Fruit fly (Drosophila melanogaster) whole organism, embryonic: ENCODE measurements around the gene scrib.

Experiments
- Ada2b ChIP-seq: fragments of 200-800 bp; sonication (Bioruptor generic); IDR thresholded peaks from 2 replicates; pipeline ENCODE4 v1.3.6; 2022; ENCODE audit warnings: missing biosample characterization, missing genetic modification characterization
- Asciz ChIP-seq: fragments of 200-800 bp; sonication (Bioruptor generic); optimal IDR thresholded peaks from 2 replicates; lab custom pipeline; 2017; ENCODE audit warnings: missing biosample characterization, mild to moderate bottlenecking, missing genetic modification characterization, missing genetic modification reagents
- Awh ChIP-seq: fragments of 200-800 bp; sonication (Bioruptor generic); IDR thresholded peaks from 2 replicates; pipeline ENCODE4, ENCODE4 v1.3.6; 2022; ENCODE audit warnings: missing biosample characterization, missing genetic modification characterization
- CG12299 ChIP-seq: fragments of 200-800 bp; sonication (Bioruptor generic); optimal IDR thresholded peaks from 2 replicates; lab custom pipeline; 2018; ENCODE audit warnings: missing biosample characterization, mild to moderate bottlenecking, missing genetic modification characterization
- CG12769 ChIP-seq: fragments of 200-800 bp; sonication (Bioruptor generic); optimal IDR thresholded peaks from 2 replicates; lab custom pipeline; 2019; ENCODE audit warnings: missing biosample characterization, mild to moderate bottlenecking, missing genetic modification characterization, moderate library complexity
- CG15073 ChIP-seq: fragments of 200-800 bp; sonication (Bioruptor generic); optimal IDR thresholded peaks from 2 replicates; lab custom pipeline; 2016; ENCODE audit warnings: missing biosample characterization, missing genetic modification characterization
- CG15269 ChIP-seq: fragments of 200-800 bp; sonication (Bioruptor generic); optimal IDR thresholded peaks from 2 replicates; lab custom pipeline; 2018; ENCODE audit warnings: missing biosample characterization, mild to moderate bottlenecking, missing genetic modification characterization, moderate library complexity
- CG15696 ChIP-seq: fragments of 200-800 bp; sonication (Bioruptor generic); optimal IDR thresholded peaks from 2 replicates; lab custom pipeline; 2019; ENCODE audit warnings: missing biosample characterization, mild to moderate bottlenecking, missing genetic modification characterization, moderate library complexity
- CG17612 ChIP-seq: fragments of 200-800 bp; sonication (Bioruptor generic); IDR thresholded peaks from 2 replicates; pipeline ENCODE4 v1.3.6; 2022; ENCODE audit warnings: missing biosample characterization, missing genetic modification characterization
- CG17802 ChIP-seq: fragments of 200-800 bp; sonication (Bioruptor generic); optimal IDR thresholded peaks from 2 replicates; lab custom pipeline; 2018; ENCODE audit warnings: missing biosample characterization, mild to moderate bottlenecking, missing genetic modification characterization, moderate library complexity
- CG2678 ChIP-seq: fragments of 200-800 bp; sonication (Bioruptor generic); optimal IDR thresholded peaks from 3 replicates; lab custom pipeline; 2019; ENCODE audit warnings: missing biosample characterization, mild to moderate bottlenecking, missing genetic modification characterization, moderate library complexity
- CG3281 ChIP-seq: fragments of 200-800 bp; sonication (Bioruptor generic); optimal IDR thresholded peaks from 3 replicates; lab custom pipeline; 2017; ENCODE audit warnings: missing biosample characterization, mild to moderate bottlenecking, missing genetic modification characterization
- CG34422 ChIP-seq: fragments of 200-800 bp; sonication (Bioruptor generic); IDR thresholded peaks from 3 replicates; pipeline ENCODE4 v1.3.6; 2022; ENCODE audit warnings: missing biosample characterization, missing genetic modification characterization
- CG6689 ChIP-seq: fragments of 200-800 bp; sonication (Bioruptor generic); IDR thresholded peaks from 2 replicates; pipeline ENCODE4 v1.3.6; 2022; ENCODE audit warnings: missing biosample characterization, missing genetic modification characterization
- Chrac-16 ChIP-seq: fragments of 200-800 bp; sonication (Bioruptor generic); optimal IDR thresholded peaks from 3 replicates; lab custom pipeline; 2016; ENCODE audit warnings: missing biosample characterization, missing genetic modification characterization
- E2f2 ChIP-seq: fragments of 200-800 bp; sonication (Bioruptor generic); IDR thresholded peaks from 2 replicates; pipeline ENCODE4 v1.3.6; 2022; ENCODE audit warnings: missing biosample characterization, missing genetic modification characterization
- Gsc ChIP-seq: fragments of 200-800 bp; sonication (Bioruptor generic); IDR thresholded peaks from 2 replicates; pipeline ENCODE4 v1.3.6; 2022; ENCODE audit warnings: missing biosample characterization, missing genetic modification characterization
- H15 ChIP-seq: fragments of 200-800 bp; sonication (Bioruptor generic); IDR thresholded peaks from 3 replicates; pipeline ENCODE4 v1.3.6; 2022; ENCODE audit warnings: missing biosample characterization, missing genetic modification characterization
- Jarid2 ChIP-seq: fragments of 200-800 bp; sonication (Bioruptor generic); optimal IDR thresholded peaks from 3 replicates; lab custom pipeline; 2017; ENCODE audit warnings: mild to moderate bottlenecking, missing biosample characterization, missing genetic modification reagents, missing genetic modification characterization
- Ravus ChIP-seq: fragments of 200-800 bp; sonication (Bioruptor generic); IDR thresholded peaks from 2 replicates; pipeline ENCODE4 v1.3.6; 2022; ENCODE audit warnings: missing biosample characterization, missing genetic modification characterization
- abd-A ChIP-seq: fragments of 200-800 bp; sonication (Bioruptor generic); optimal IDR thresholded peaks from 3 replicates; lab custom pipeline; 2019; ENCODE audit warnings: missing biosample characterization, mild to moderate bottlenecking, missing genetic modification characterization, moderate library complexity
- bbx ChIP-seq: fragments of 200-800 bp; sonication (Bioruptor generic); IDR thresholded peaks from 2 replicates; pipeline ENCODE4 v1.3.6; 2022; ENCODE audit warnings: missing biosample characterization, missing genetic modification characterization; ENCODE audit not compliant: partially characterized antibody
- da ChIP-seq: fragments of 200-800 bp; sonication (Bioruptor generic); optimal IDR thresholded peaks from 2 replicates; lab custom pipeline; 2016; ENCODE audit warnings: missing biosample characterization, missing genetic modification characterization
- kni ChIP-seq: fragments of 200-800 bp; sonication (Bioruptor generic); optimal IDR thresholded peaks from 3 replicates; lab custom pipeline; 2017; ENCODE audit warnings: mild to moderate bottlenecking, missing biosample characterization, missing genetic modification reagents, missing genetic modification characterization
- lilli ChIP-seq: fragments of 200-800 bp; sonication (Bioruptor generic); optimal IDR thresholded peaks from 3 replicates; lab custom pipeline; 2016; ENCODE audit warnings: missing biosample characterization, missing genetic modification characterization
- nau ChIP-seq: fragments of 200-800 bp; sonication (Bioruptor generic); optimal IDR thresholded peaks from 3 replicates; lab custom pipeline; 2017; ENCODE audit warnings: missing biosample characterization, mild to moderate bottlenecking, missing genetic modification characterization, missing genetic modification reagents
- psq ChIP-seq: fragments of 200-800 bp; sonication (Bioruptor generic); optimal IDR thresholded peaks from 2 replicates; lab custom pipeline; 2017; ENCODE audit warnings: missing biosample characterization, missing genetic modification characterization
- vvl ChIP-seq: fragments of 200-800 bp; sonication (Bioruptor generic); IDR thresholded peaks from 2 replicates; pipeline ENCODE4 v1.3.6; 2022; ENCODE audit warnings: missing biosample characterization, missing genetic modification characterization

The scrib gene

DNA sequence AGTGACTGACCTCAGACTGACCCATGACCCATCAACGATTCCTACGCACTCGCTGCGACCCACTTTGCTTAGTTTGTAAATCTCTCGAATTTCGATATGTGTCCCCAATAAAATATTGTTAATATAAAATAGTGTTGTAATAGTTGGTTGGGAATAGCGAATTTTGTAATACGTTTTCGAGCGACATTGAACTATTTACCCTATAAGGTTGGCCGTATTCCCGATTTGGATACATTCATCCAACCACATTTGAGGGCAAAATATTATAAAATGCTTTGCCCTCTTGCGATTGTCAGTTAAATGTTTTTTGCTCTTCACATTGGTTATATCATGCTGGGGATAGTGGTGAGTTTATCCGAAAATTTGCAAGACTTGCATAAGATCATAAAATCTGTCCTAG, 98.4 kb downstream of the scrib start, which contains the start of gene TwdlR:
Gene TwdlR (plus strand): TSS at position 301 of the 400 bp plus-strand sequence.
- TF ChIP-seq CG15696 (tag; lab: Kevin White, UChicago) (no peak), psq (GFP tag; lab: Kevin White, UChicago) (no peak), E2f2 (no peak)

DNA sequence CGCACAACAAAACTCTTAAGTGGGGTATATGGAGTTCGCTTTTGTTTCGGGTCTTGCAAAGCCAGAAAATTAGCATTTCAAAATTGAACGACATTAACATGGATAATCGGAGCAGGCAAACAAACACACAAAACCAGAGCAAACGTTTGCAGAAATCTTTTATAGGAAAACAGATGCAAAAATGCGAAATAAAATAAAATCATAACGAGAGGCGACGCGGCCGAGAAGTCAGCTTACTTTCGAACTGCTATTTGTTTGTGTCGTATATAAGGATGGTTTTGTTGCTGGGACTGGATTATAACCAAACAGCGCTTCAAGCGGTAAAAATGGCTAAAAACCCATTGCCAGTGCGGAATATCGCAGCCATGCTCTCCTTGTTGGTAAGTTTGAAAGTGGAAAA, 100.2 kb downstream of the scrib start, which contains the start of gene TwdlS:
Gene TwdlS (plus strand): TSS at position 301 of the 400 bp plus-strand sequence.
- TF ChIP-seq Jarid2 (GFP tag; lab: Kevin White, UChicago) (no peak), Asciz (no peak), CG17612 (GFP tag; lab: Robert Waterston, UW) (no peak), kni (GFP tag; lab: Kevin White, UChicago) (no peak), CG15073 (GFP tag; lab: Kevin White, UChicago) (no peak), CG2678 (tag; lab: Kevin White, UChicago) (no peak), H15 (GFP tag; lab: Robert Waterston, UW) (no peak), CG6689 (no peak), Chrac-16 (GFP tag; lab: Kevin White, UChicago) (no peak), lilli (no peak), CG12299 (tag; lab: Kevin White, UChicago) (no peak), CG17802 (tag; lab: Kevin White, UChicago) (no peak), CG34422 (no peak), CG3281 (GFP tag; lab: Kevin White, UChicago) (no peak), Ravus (GFP tag; lab: Robert Waterston, UW) (no peak), bbx (no peak), nau (GFP tag; lab: Kevin White, UChicago) (no peak), Ada2b (no peak), da (GFP tag; lab: Kevin White, UChicago) (no peak)

DNA sequence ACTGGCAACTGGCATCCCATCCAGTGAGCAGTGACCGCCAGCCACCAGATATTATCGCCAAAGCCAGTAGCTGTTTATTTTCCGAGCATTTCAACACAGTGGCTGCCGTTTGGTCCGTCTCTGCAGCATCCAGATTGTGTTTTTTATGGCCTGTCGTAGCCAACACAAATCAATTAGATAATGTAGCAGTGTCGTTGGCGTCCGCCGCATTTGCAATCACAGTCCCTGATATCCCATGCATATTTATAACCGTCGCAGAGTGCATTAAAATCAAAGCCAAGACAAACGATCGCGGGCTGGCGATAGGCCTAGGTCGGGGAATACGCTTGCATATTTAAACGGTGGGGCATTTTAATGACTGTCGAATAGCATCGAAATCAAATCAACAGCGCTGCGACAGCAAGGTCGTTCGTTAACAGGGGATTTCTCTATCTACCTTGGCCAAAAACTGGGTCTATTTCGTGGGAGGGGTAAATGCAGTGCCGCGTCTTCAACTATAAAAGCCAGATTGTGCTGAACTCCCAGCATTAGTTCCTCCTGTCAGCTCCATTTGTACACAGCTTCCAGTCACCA, 103.4 kb downstream of the scrib start, which contains the start of gene TwdlD:
Gene TwdlD (plus strand): TSS at position 523 of the 573 bp plus-strand sequence.
- peak; percentile 55 for TF ChIP-seq abd-A
- peak; percentile 13 for TF ChIP-seq CG15269
- TF ChIP-seq Awh (GFP tag; lab: Robert Waterston, UW): peak; percentile 61
- peak; percentile 17 for TF ChIP-seq CG12769
- peak; percentile 86 for TF ChIP-seq vvl (GFP tag; lab: Robert Waterston, UW)
- TF ChIP-seq Gsc (GFP tag; lab: Robert Waterston, UW): no peak
- TF ChIP-seq, all 482 proteins: peak for 5
